Worm (Caenorhabditis elegans): Measurements from ENCODE around the gene srh-234.

Gene srh-234

ce11 chrV:7631732-7632131 lies 19.9 kb downstream of the srh-234 start, which contains the start of gene srd-25:
srd-25 (plus strand) TSS chrV:7632032.
- TF ChIP-seq unc-62 (GFP tag; optimal IDR thresholded peaks at IDR 0.05) (no peak), nhr-12 (tag; optimal IDR thresholded peaks at IDR 0.05) (no peak), nhr-6 (tag; optimal IDR thresholded peaks at IDR 0.05) (no peak), nhr-237 (tag; optimal IDR thresholded peaks at IDR 0.05) (no peak), mab-5 (tag; optimal IDR thresholded peaks at IDR 0.05) (no peak), mdl-1 (tag; optimal IDR thresholded peaks at IDR 0.05) (no peak), sem-4 (tag; optimal IDR thresholded peaks at IDR 0.05) (no peak), ceh-82 (tag; optimal IDR thresholded peaks at IDR 0.05) (no peak), Y55F3AM.14 (GFP tag; optimal IDR thresholded peaks at IDR 0.05) (no peak)

ce11 chrV:7629504-7629903 lies 22.2 kb downstream of the srh-234 start, which contains the start of gene srd-30:
srd-30 (plus strand) TSS chrV:7629804.
- TF ChIP-seq lin-13 (GFP tag; optimal IDR thresholded peaks at IDR 0.05) = no peak
- TF ChIP-seq ceh-16 (tag; optimal IDR thresholded peaks at IDR 0.05) = no peak
- TF ChIP-seq F13H6.1 (tag; optimal IDR thresholded peaks at IDR 0.05) = no peak
- no peak for TF ChIP-seq zag-1 (tag; optimal IDR thresholded peaks at IDR 0.05)

ce11 chrV:7626550-7626949 lies 25.1 kb downstream of the srh-234 start, which contains the start of gene F07C4.6:
F07C4.6 (plus strand) TSS chrV:7626850.
- TF ChIP-seq nhr-6 (tag; optimal IDR thresholded peaks at IDR 0.05) = no peak
- peak; percentile 24 for TF ChIP-seq nhr-21 (tag; optimal IDR thresholded peaks at IDR 0.05)

ce11 chrV:7624652-7625051 lies 27.0 kb downstream of the srh-234 start, which contains the start of gene grsp-4:
grsp-4 (plus strand) TSS chrV:7624952.
- no peak for TF ChIP-seq elt-3 (tag; optimal IDR thresholded peaks at IDR 0.05)
- TF ChIP-seq ceh-16 (tag; optimal IDR thresholded peaks at IDR 0.05) = no peak
- no peak for TF ChIP-seq nhr-129 (tag; optimal IDR thresholded peaks at IDR 0.05)
- no peak for TF ChIP-seq blmp-1 (tag; optimal IDR thresholded peaks at IDR 0.05; ENCODE audit: insufficient read depth)
- TF ChIP-seq sma-3 (GFP tag; optimal IDR thresholded peaks at IDR 0.05) = no peak
- TF ChIP-seq gmeb-1 (tag; optimal IDR thresholded peaks at IDR 0.05) = no peak
- no peak for TF ChIP-seq mab-5 (tag; optimal IDR thresholded peaks at IDR 0.05)
- TF ChIP-seq lin-11 (tag; optimal IDR thresholded peaks at IDR 0.05) = no peak
- no peak for TF ChIP-seq nhr-237 (tag; optimal IDR thresholded peaks at IDR 0.05)
- TF ChIP-seq dmd-4 (tag; optimal IDR thresholded peaks at IDR 0.05) = no peak
- no peak for TF ChIP-seq ceh-82 (tag; optimal IDR thresholded peaks at IDR 0.05)
- no peak for TF ChIP-seq nhr-11 (tag; optimal IDR thresholded peaks at IDR 0.05)
- TF ChIP-seq sem-4 (tag; optimal IDR thresholded peaks at IDR 0.05) = no peak
- no peak for TF ChIP-seq ztf-11 (tag; optimal IDR thresholded peaks at IDR 0.05)
- no peak for TF ChIP-seq unc-55 (GFP tag; optimal IDR thresholded peaks at IDR 0.05)
- no peak for TF ChIP-seq nhr-23 (tag; optimal IDR thresholded peaks at IDR 0.05)
- TF ChIP-seq C34F6.9 (tag; optimal IDR thresholded peaks at IDR 0.05) = no peak
- no peak for TF ChIP-seq mdl-1 (tag; optimal IDR thresholded peaks at IDR 0.05)

ce11 chrV:7624152-7624551 lies 27.5 kb downstream of the srh-234 start, which contains the start of gene C50E3.13:
C50E3.13 (minus strand) TSS chrV:7624252.
- TF ChIP-seq unc-55 (GFP tag; optimal IDR thresholded peaks at IDR 0.05) (no peak), lsy-2 (tag; optimal IDR thresholded peaks at IDR 0.05) (no peak), ama-1 (optimal IDR thresholded peaks at IDR 0.05) (no peak), aly-2 (tag; optimal IDR thresholded peaks at IDR 0.05) (no peak), F13H6.1 (tag; optimal IDR thresholded peaks at IDR 0.05) (no peak), lin-13 (GFP tag; optimal IDR thresholded peaks at IDR 0.05) (no peak), gmeb-1 (tag; optimal IDR thresholded peaks at IDR 0.05) (no peak), ztf-1 (GFP tag; conservative IDR thresholded peaks at IDR 0.05) (no peak), dmd-4 (tag; optimal IDR thresholded peaks at IDR 0.05) (no peak), C34F6.9 (tag; optimal IDR thresholded peaks at IDR 0.05) (no peak), mab-5 (tag; optimal IDR thresholded peaks at IDR 0.05) (no peak), ztf-4 (tag; optimal IDR thresholded peaks at IDR 0.05) (no peak), unc-62 (GFP tag; optimal IDR thresholded peaks at IDR 0.05) (no peak), nhr-237 (tag; optimal IDR thresholded peaks at IDR 0.05) (no peak), sem-4 (tag; optimal IDR thresholded peaks at IDR 0.05) (no peak), nhr-11 (tag; optimal IDR thresholded peaks at IDR 0.05) (no peak), nhr-25 (tag; optimal IDR thresholded peaks at IDR 0.05) (no peak), elt-3 (tag; optimal IDR thresholded peaks at IDR 0.05) (no peak), mdl-1 (tag; optimal IDR thresholded peaks at IDR 0.05) (no peak)

- TF ChIP-seq nhr-25 (tag; optimal IDR thresholded peaks at IDR 0.05) = no peak
- TF ChIP-seq sem-4 (tag; optimal IDR thresholded peaks at IDR 0.05) = no peak
- no peak for TF ChIP-seq Y55F3AM.14 (GFP tag; optimal IDR thresholded peaks at IDR 0.05)
- TF ChIP-seq egl-27 (tag; optimal IDR thresholded peaks at IDR 0.05) = no peak
- TF ChIP-seq ztf-11 (tag; optimal IDR thresholded peaks at IDR 0.05) = no peak
- no peak for TF ChIP-seq lin-11 (tag; optimal IDR thresholded peaks at IDR 0.05)
- TF ChIP-seq ZK546.5 (tag; optimal IDR thresholded peaks at IDR 0.05) = no peak
- TF ChIP-seq unc-55 (GFP tag; optimal IDR thresholded peaks at IDR 0.05) = no peak
- no peak for TF ChIP-seq ztf-1 (GFP tag; conservative IDR thresholded peaks at IDR 0.05)
- no peak for TF ChIP-seq skn-1 (tag; optimal IDR thresholded peaks at IDR 0.05)
- no peak for TF ChIP-seq sma-9 (GFP tag; optimal IDR thresholded peaks at IDR 0.05)
- no peak for TF ChIP-seq sma-9 (tag; optimal IDR thresholded peaks at IDR 0.05)
- no peak for TF ChIP-seq nhr-77 (tag; optimal IDR thresholded peaks at IDR 0.05)
- TF ChIP-seq ceh-82 (tag; optimal IDR thresholded peaks at IDR 0.05) = no peak
Measured at ce11 chrV:7622011-7622465, 29.6 kb downstream of the srh-234 start, which contains the start of gene C50E3.12. C50E3.12 (minus strand) TSS chrV:7622061.

All from whole organism, L2 larva.